Fruit fly (Drosophila melanogaster) whole organism, embryonic: Measurements from ENCODE around the gene CG6230.

Source experiments
- ATbp ChIP-seq: fragments of 200-800 bp; sonication (Bioruptor generic); optimal IDR thresholded peaks from 2 replicates; lab custom pipeline; 2017; ENCODE audit warnings: missing biosample characterization, mild to moderate bottlenecking, missing genetic modification characterization, missing genetic modification reagents
- Atf-2 ChIP-seq: fragments of 200-800 bp; sonication (Bioruptor generic); optimal IDR thresholded peaks from 2 replicates; lab custom pipeline; 2016; ENCODE audit warnings: missing biosample characterization, missing genetic modification characterization
- CG10267 ChIP-seq: fragments of 200-800 bp; sonication (Bioruptor generic); optimal IDR thresholded peaks from 2 replicates; lab custom pipeline; 2018; ENCODE audit warnings: missing biosample characterization, mild to moderate bottlenecking, missing genetic modification characterization, moderate library complexity
- CG11723 ChIP-seq: fragments of 200-800 bp; sonication (Bioruptor generic); optimal IDR thresholded peaks from 2 replicates; lab custom pipeline; 2017; ENCODE audit warnings: missing biosample characterization, mild to moderate bottlenecking, missing genetic modification characterization
- CG12659 ChIP-seq: fragments of 200-800 bp; sonication (Bioruptor generic); optimal IDR thresholded peaks from 3 replicates; lab custom pipeline; 2017; ENCODE audit warnings: mild to moderate bottlenecking, missing biosample characterization, missing genetic modification reagents, missing genetic modification characterization
- CG13775 ChIP-seq: fragments of 200-800 bp; sonication (Bioruptor generic); optimal IDR thresholded peaks from 3 replicates; lab custom pipeline; 2017; ENCODE audit warnings: missing biosample characterization, mild to moderate bottlenecking, missing genetic modification characterization
- CG14441 ChIP-seq: fragments of 200-800 bp; sonication (Bioruptor generic); IDR thresholded peaks from 2 replicates; pipeline ENCODE4 v1.3.6; 2022; ENCODE audit warnings: missing biosample characterization, missing genetic modification characterization
- CG14710 ChIP-seq: fragments of 200-800 bp; sonication (Bioruptor generic); optimal IDR thresholded peaks from 3 replicates; lab custom pipeline; 2019; ENCODE audit warnings: missing biosample characterization, mild to moderate bottlenecking, missing genetic modification characterization, moderate library complexity
- CG15514 ChIP-seq: fragments of 200-800 bp; sonication (Bioruptor generic); optimal IDR thresholded peaks from 3 replicates; lab custom pipeline; 2017; ENCODE audit warnings: missing biosample characterization, missing genetic modification characterization, mild to moderate bottlenecking, moderate library complexity, missing genetic modification reagents
- CG15696 ChIP-seq: fragments of 200-800 bp; sonication (Bioruptor generic); optimal IDR thresholded peaks from 2 replicates; lab custom pipeline; 2019; ENCODE audit warnings: missing biosample characterization, mild to moderate bottlenecking, missing genetic modification characterization, moderate library complexity
- CG1647 ChIP-seq: fragments of 200-800 bp; sonication (Bioruptor generic); optimal IDR thresholded peaks from 3 replicates; lab custom pipeline; 2016; ENCODE audit warnings: missing biosample characterization, missing genetic modification characterization
- CG16813 ChIP-seq: fragments of 200-800 bp; sonication (Bioruptor generic); IDR thresholded peaks from 3 replicates; pipeline ENCODE4 v1.3.6; 2022; ENCODE audit warnings: missing biosample characterization, missing genetic modification characterization; ENCODE audit not compliant: partially characterized antibody
- CG18764 ChIP-seq: fragments of 200-800 bp; sonication (Bioruptor generic); optimal IDR thresholded peaks from 3 replicates; lab custom pipeline; 2016; ENCODE audit warnings: missing biosample characterization, missing genetic modification characterization
- CG33557 ChIP-seq: fragments of 200-800 bp; sonication (Bioruptor generic); optimal IDR thresholded peaks from 2 replicates; lab custom pipeline; 2019; ENCODE audit warnings: missing biosample characterization, mild to moderate bottlenecking, missing genetic modification characterization, moderate library complexity
- CG7928 ChIP-seq: fragments of 200-800 bp; sonication (Bioruptor generic); optimal IDR thresholded peaks from 2 replicates; lab custom pipeline; 2017; ENCODE audit warnings: missing biosample characterization, mild to moderate bottlenecking, missing genetic modification characterization
- CG9727 ChIP-seq: fragments of 200-800 bp; sonication (Bioruptor generic); optimal IDR thresholded peaks from 3 replicates; lab custom pipeline; 2017; ENCODE audit warnings: missing biosample characterization, mild to moderate bottlenecking, missing genetic modification characterization
- D19B ChIP-seq: fragments of 200-800 bp; sonication (Bioruptor generic); optimal IDR thresholded peaks from 2 replicates; lab custom pipeline; 2017; ENCODE audit warnings: missing biosample characterization, mild to moderate bottlenecking, missing genetic modification characterization
- Dip2 ChIP-seq: fragments of 200-800 bp; sonication (Bioruptor generic); IDR thresholded peaks from 2 replicates; pipeline ENCODE4 v1.3.6; 2022; ENCODE audit warnings: missing biosample characterization, missing genetic modification characterization
- Dip3 ChIP-seq: fragments of 200-800 bp; sonication (Bioruptor generic); optimal IDR thresholded peaks from 3 replicates; lab custom pipeline; 2016; ENCODE audit warnings: missing biosample characterization, missing genetic modification characterization
- Dp ChIP-seq: fragments of 200-800 bp; sonication (Bioruptor generic); optimal IDR thresholded peaks from 2 replicates; lab custom pipeline; 2018; ENCODE audit warnings: missing biosample characterization, mild to moderate bottlenecking, missing genetic modification characterization, moderate library complexity
- Ets65A ChIP-seq: fragments of 200-800 bp; sonication (Bioruptor generic); peaks from one replicate; lab custom pipeline; 2016; ENCODE audit warnings: missing biosample characterization, missing genetic modification characterization
- HLH4C ChIP-seq: fragments of 200-800 bp; sonication (Bioruptor generic); IDR thresholded peaks from 3 replicates; pipeline ENCODE4 v1.3.6; 2022; ENCODE audit warnings: missing biosample characterization, missing genetic modification characterization; ENCODE audit not compliant: partially characterized antibody
- Med ChIP-seq: fragments of 200-800 bp; sonication (Bioruptor generic); peaks from one replicate; lab custom pipeline; 2016; ENCODE audit warnings: missing biosample characterization, missing genetic modification characterization, mild to moderate bottlenecking, inconsistent platforms, moderate library complexity
- Rfx ChIP-seq: fragments of 200-800 bp; sonication (Bioruptor generic); IDR thresholded peaks from 2 replicates; pipeline ENCODE4 v1.3.6; 2022; ENCODE audit warnings: missing biosample characterization, missing genetic modification characterization
- Six4 ChIP-seq: fragments of 200-800 bp; sonication (Bioruptor generic); optimal IDR thresholded peaks from 2 replicates; lab custom pipeline; 2016; ENCODE audit warnings: missing biosample characterization, missing genetic modification characterization
- al ChIP-seq: fragments of 200-800 bp; sonication (Bioruptor generic); IDR thresholded peaks from 2 replicates; pipeline ENCODE4 v1.3.6; 2022; ENCODE audit warnings: missing biosample characterization, missing genetic modification characterization
- ase ChIP-seq: fragments of 200-800 bp; sonication (Bioruptor generic); IDR thresholded peaks from 3 replicates; pipeline ENCODE4 v1.3.6; 2022; ENCODE audit warnings: missing biosample characterization, missing genetic modification characterization
- crc ChIP-seq: fragments of 200-800 bp; sonication (Bioruptor generic); optimal IDR thresholded peaks from 2 replicates; lab custom pipeline; 2016; ENCODE audit warnings: missing biosample characterization, missing genetic modification characterization
- crp ChIP-seq, 2 experiments: fragments of 200-800 bp; sonication (Bioruptor generic); optimal IDR thresholded peaks; 2 replicates in 1 of 2; 3 replicates in 1 of 2; lab custom pipeline; 2017; ENCODE audit warnings: missing biosample characterization in 2 of 2, missing genetic modification characterization in 2 of 2, mild to moderate bottlenecking in 1 of 2, moderate library complexity in 1 of 2
- dpn ChIP-seq, 2 experiments: fragments of 200-800 bp; sonication (Bioruptor generic); optimal IDR thresholded peaks; 3 replicates each; lab custom pipeline; 2016; ENCODE audit warnings: missing biosample characterization in 2 of 2, missing genetic modification characterization in 2 of 2
- exex ChIP-seq: fragments of 200-800 bp; sonication (Bioruptor generic); optimal IDR thresholded peaks from 4 replicates; lab custom pipeline; 2018; ENCODE audit warnings: missing biosample characterization, mild to moderate bottlenecking, missing genetic modification characterization, moderate library complexity
- insv ChIP-seq, 2 experiments: fragments of 200-800 bp; sonication (Bioruptor generic); optimal IDR thresholded peaks; 3 replicates each; lab custom pipeline; 2016 to 2018; ENCODE audit warnings: missing biosample characterization in 2 of 2, missing genetic modification characterization in 2 of 2
- inv ChIP-seq: fragments of 200-800 bp; sonication (Bioruptor generic); IDR thresholded peaks from 2 replicates; pipeline ENCODE4 v1.3.6; 2022; ENCODE audit warnings: missing biosample characterization, missing genetic modification characterization; ENCODE audit not compliant: partially characterized antibody
- knrl ChIP-seq: fragments of 200-800 bp; sonication (Bioruptor generic); IDR thresholded peaks from 3 replicates; pipeline ENCODE4 v1.3.6; 2022; ENCODE audit warnings: missing biosample characterization, missing genetic modification characterization; ENCODE audit not compliant: partially characterized antibody
- pho ChIP-seq: fragments of 200-800 bp; sonication (Bioruptor generic); optimal IDR thresholded peaks from 2 replicates; lab custom pipeline; 2016; ENCODE audit warnings: missing biosample characterization, missing genetic modification characterization
- row ChIP-seq: fragments of 200-800 bp; sonication (Bioruptor generic); IDR thresholded peaks from 3 replicates; pipeline ENCODE4 v1.3.6; 2022; ENCODE audit warnings: missing biosample characterization, missing genetic modification characterization
- slbo ChIP-seq: fragments of 200-800 bp; sonication (Bioruptor generic); IDR thresholded peaks from 2 replicates; pipeline ENCODE4 v1.3.6; 2022; ENCODE audit warnings: missing biosample characterization, missing genetic modification characterization
- ssp ChIP-seq: fragments of 200-800 bp; sonication (Bioruptor generic); IDR thresholded peaks from 2 replicates; pipeline ENCODE4 v1.3.6; 2022; ENCODE audit warnings: missing biosample characterization, missing genetic modification characterization
- unc-4 ChIP-seq: fragments of 200-800 bp; sonication (Bioruptor generic); IDR thresholded peaks from 2 replicates; pipeline ENCODE4 v1.3.6; 2022; ENCODE audit warnings: missing biosample characterization, missing genetic modification characterization; ENCODE audit not compliant: partially characterized antibody
- yki ChIP-seq: fragments of >200 bp; optimal IDR thresholded peaks from 3 replicates; lab custom pipeline; 2018
- zen ChIP-seq: fragments of 200-800 bp; sonication (Bioruptor generic); optimal IDR thresholded peaks from 3 replicates; lab custom pipeline; 2018; ENCODE audit warnings: missing biosample characterization, mild to moderate bottlenecking, missing genetic modification characterization, moderate library complexity

Gene CG6230

dm6 chr2L:11091111-11091510 is 29.0 kb downstream of the CG6230 start, which contains the start of gene Wdr59 (continued):
- no peak for TF ChIP-seq ATbp (GFP tag; lab: Kevin White, UChicago)
- TF ChIP-seq Dp (GFP tag; lab: Kevin White, UChicago): peak; percentile 90
- TF ChIP-seq Dip2 (GFP tag; lab: Robert Waterston, UW): no peak
- no peak for TF ChIP-seq CG1647 (GFP tag; lab: Kevin White, UChicago)
- TF ChIP-seq CG33557 (GFP tag; lab: Kevin White, UChicago): no peak
- TF ChIP-seq CG7928 (GFP tag; lab: Kevin White, UChicago): peak; percentile 38
- TF ChIP-seq crp (GFP tag; optimal IDR thresholded peaks at IDR 0.05; lab: Kevin White, UChicago): peak in 1 of 2 experiments; percentile 25
- peak; percentile 42 for TF ChIP-seq zen (tag; lab: Kevin White, UChicago)
- TF ChIP-seq HLH4C (GFP tag; lab: Robert Waterston, UW): peak; percentile 73
- peak; percentile 70 for TF ChIP-seq slbo (GFP tag; lab: Robert Waterston, UW)
- peak; percentile 19 for TF ChIP-seq CG18764
- TF ChIP-seq insv (GFP tag; optimal IDR thresholded peaks at IDR 0.05; lab: Kevin White, UChicago): no peak
- peak; percentile 22 to 50 for TF ChIP-seq dpn (GFP tag; optimal IDR thresholded peaks at IDR 0.05; lab: Kevin White, UChicago)
- no peak for TF ChIP-seq Atf-2 (GFP tag; lab: Kevin White, UChicago)
- TF ChIP-seq Rfx (GFP tag; lab: Robert Waterston, UW): peak; percentile 51; the same call in 1 of the 2 replicates
- TF ChIP-seq exex (tag; lab: Kevin White, UChicago): no peak
- TF ChIP-seq CG14441 (GFP tag; lab: Robert Waterston, UW): 0 out of 2 replicates have a peak, but pooled peaks have one; percentile 13
- TF ChIP-seq CG15696 (tag; lab: Kevin White, UChicago): peak; percentile 33
- TF ChIP-seq Dip3 (GFP tag; lab: Kevin White, UChicago): no peak
- TF ChIP-seq CG14710: peak; percentile 77
- TF ChIP-seq knrl: peak; percentile 72
- TF ChIP-seq Six4: peak; percentile 47
- TF ChIP-seq D19B: no peak
- no peak for TF ChIP-seq crc (GFP tag; lab: Kevin White, UChicago)
- TF ChIP-seq CG11723 (GFP tag; lab: Kevin White, UChicago): no peak
- TF ChIP-seq inv: peak; percentile 60
- 0 out of 2 replicates have a peak, but pooled peaks have one; percentile 13 for TF ChIP-seq ssp (GFP tag; lab: Robert Waterston, UW)
- TF ChIP-seq CG16813 (GFP tag; lab: Robert Waterston, UW): peak; percentile 65
- TF ChIP-seq al (GFP tag; lab: Robert Waterston, UW): peak; percentile 26; the same call in 1 of the 2 replicates
- TF ChIP-seq CG9727 (GFP tag; lab: Kevin White, UChicago): no peak
- TF ChIP-seq yki (lab: Kevin White, UChicago): no peak
- TF ChIP-seq row (GFP tag; lab: Robert Waterston, UW): peak; percentile 93
- peak; percentile 79 for TF ChIP-seq unc-4
- no peak for TF ChIP-seq ase (GFP tag; lab: Robert Waterston, UW)
- TF ChIP-seq CG12659 (GFP tag; lab: Kevin White, UChicago): peak; percentile 20
- peak; percentile 57 for TF ChIP-seq CG15514 (GFP tag; lab: Kevin White, UChicago)
- TF ChIP-seq pho (GFP tag; lab: Kevin White, UChicago): peak; percentile 28
- peak; percentile 55 for TF ChIP-seq Ets65A (GFP tag; lab: Kevin White, UChicago)
- peak; percentile 69 for TF ChIP-seq CG10267 (tag; lab: Kevin White, UChicago)
- TF ChIP-seq CG13775 (GFP tag; lab: Kevin White, UChicago): peak; percentile 2
- TF ChIP-seq Med (GFP tag; lab: Kevin White, UChicago): peak; percentile 33
